Worm (Caenorhabditis elegans): ENCODE results near the gene mua-3.

Gene mua-3

DNA sequence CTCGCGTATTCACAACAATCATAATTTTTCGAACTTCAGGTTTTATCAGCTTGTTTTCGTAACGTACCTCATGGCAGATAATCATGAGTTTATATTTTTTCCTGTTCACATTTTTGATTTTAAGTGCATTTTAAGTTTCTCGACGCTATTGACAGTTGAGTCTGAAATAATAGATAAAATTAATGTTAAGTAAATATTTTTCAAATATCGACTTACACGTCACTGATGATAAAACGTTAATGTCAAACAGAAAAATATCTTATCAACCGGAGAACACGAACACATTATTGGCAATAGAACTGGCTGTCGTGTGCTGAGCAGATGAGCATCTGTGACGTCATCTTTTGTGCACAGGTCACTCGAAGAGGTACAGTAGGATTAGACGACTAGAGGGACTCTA, 36.3 kb downstream of the mua-3 start:
- TF ChIP-seq ztf-23 (GFP tag; IDR thresholded peaks at IDR 0.05), result no peak
- no peak for TF ChIP-seq T22C8.4 (GFP tag; IDR thresholded peaks at IDR 0.05)
- no peak for TF ChIP-seq flt-1 (GFP tag; IDR thresholded peaks at IDR 0.05)
- TF ChIP-seq med-1 (GFP tag; optimal IDR thresholded peaks at IDR 0.05; ENCODE audit: insufficient read depth), result no peak
- no peak for TF ChIP-seq tab-1 (GFP tag; IDR thresholded peaks at IDR 0.05)
- no peak for TF ChIP-seq ztf-29 (GFP tag; IDR thresholded peaks at IDR 0.05)
- TF ChIP-seq klf-2 (GFP tag; conservative IDR thresholded peaks at IDR 0.05), result no peak
- TF ChIP-seq ref-1 (GFP tag; conservative IDR thresholded peaks at IDR 0.05), result no peak
- TF ChIP-seq cog-1 (tag; optimal IDR thresholded peaks at IDR 0.05), result no peak

DNA sequence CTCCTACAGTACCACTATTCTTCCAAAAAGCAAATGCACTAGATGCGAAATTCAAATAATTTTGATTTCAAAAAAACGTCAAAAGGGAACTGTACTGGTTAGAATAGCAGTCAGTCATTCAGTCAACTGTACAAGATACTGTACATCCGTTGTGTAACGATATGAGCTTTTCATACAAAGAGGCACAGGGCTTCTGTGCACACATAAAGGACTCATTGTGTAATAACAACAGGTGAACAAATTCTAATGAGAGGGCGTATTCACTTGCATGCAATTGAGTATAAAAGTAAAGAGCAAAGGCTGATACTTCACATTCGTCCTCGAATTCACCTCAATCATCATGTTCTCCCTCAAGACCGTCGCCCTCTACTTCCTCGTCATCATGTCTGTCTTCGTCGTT, 36.9 kb downstream of the mua-3 start, which contains the start of gene dod-6:
dod-6 (plus strand) TSS at position 301 of the 400 bp plus-strand sequence.
- TF ChIP-seq klf-2 (GFP tag; conservative IDR thresholded peaks at IDR 0.05) (no peak), flt-1 (GFP tag; IDR thresholded peaks at IDR 0.05) (no peak), cog-1 (tag; optimal IDR thresholded peaks at IDR 0.05) (no peak), med-1 (GFP tag; optimal IDR thresholded peaks at IDR 0.05; ENCODE audit: insufficient read depth) (no peak), ztf-23 (GFP tag; IDR thresholded peaks at IDR 0.05) (no peak), ztf-29 (GFP tag; IDR thresholded peaks at IDR 0.05) (no peak), tab-1 (GFP tag; IDR thresholded peaks at IDR 0.05) (no peak), T22C8.4 (GFP tag; IDR thresholded peaks at IDR 0.05) (no peak)

DNA sequence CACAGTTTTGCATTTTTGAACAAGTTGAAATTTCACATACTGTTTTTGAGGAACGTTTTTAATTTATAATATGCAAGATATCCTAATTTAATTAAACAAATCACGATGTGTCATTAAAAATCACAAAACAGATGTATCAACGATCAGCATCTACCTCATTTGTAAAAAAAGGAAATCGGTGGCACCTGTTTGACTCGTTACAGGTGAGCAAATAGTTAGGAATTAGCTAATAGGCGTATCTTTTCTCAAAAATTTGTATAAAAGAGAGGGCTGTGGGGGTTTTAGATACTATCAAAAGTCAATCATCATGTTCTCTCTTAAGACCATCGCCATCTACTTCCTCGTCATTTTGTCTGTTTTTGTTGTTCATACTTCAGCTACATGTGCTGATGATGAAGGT, 38.6 kb downstream of the mua-3 start, which contains the start of gene T20G5.8:
T20G5.8 (plus strand) TSS at position 301 of the 400 bp plus-strand sequence.
- no peak for TF ChIP-seq tab-1 (GFP tag; IDR thresholded peaks at IDR 0.05)
- no peak for TF ChIP-seq ref-1 (GFP tag; conservative IDR thresholded peaks at IDR 0.05)
- no peak for TF ChIP-seq ztf-29 (GFP tag; IDR thresholded peaks at IDR 0.05)
- TF ChIP-seq klf-2 (GFP tag; conservative IDR thresholded peaks at IDR 0.05), result no peak
- TF ChIP-seq cog-1 (tag; optimal IDR thresholded peaks at IDR 0.05), result no peak
- TF ChIP-seq med-1 (GFP tag; optimal IDR thresholded peaks at IDR 0.05; ENCODE audit: insufficient read depth), result no peak
- TF ChIP-seq ztf-23 (GFP tag; IDR thresholded peaks at IDR 0.05), result no peak
- TF ChIP-seq flt-1 (GFP tag; IDR thresholded peaks at IDR 0.05), result no peak

ce11 chrIII:10201235-10201634, 40.7 kb downstream of the mua-3 start, which contains the start of the genes T20G5.13 and T20G5.12:
T20G5.13 (minus strand) TSS chrIII:10201335.
T20G5.12 (plus strand) TSS chrIII:10201604.
- TF ChIP-seq T22C8.4 (GFP tag; IDR thresholded peaks at IDR 0.05), result no peak
- TF ChIP-seq klf-2 (GFP tag; conservative IDR thresholded peaks at IDR 0.05), result no peak
- TF ChIP-seq cog-1 (tag; optimal IDR thresholded peaks at IDR 0.05), result no peak
- no peak for TF ChIP-seq ztf-29 (GFP tag; IDR thresholded peaks at IDR 0.05)
- TF ChIP-seq med-1 (GFP tag; optimal IDR thresholded peaks at IDR 0.05; ENCODE audit: insufficient read depth), result no peak
- no peak for TF ChIP-seq ref-1 (GFP tag; conservative IDR thresholded peaks at IDR 0.05)
- TF ChIP-seq ztf-23 (GFP tag; IDR thresholded peaks at IDR 0.05), result no peak

DNA sequence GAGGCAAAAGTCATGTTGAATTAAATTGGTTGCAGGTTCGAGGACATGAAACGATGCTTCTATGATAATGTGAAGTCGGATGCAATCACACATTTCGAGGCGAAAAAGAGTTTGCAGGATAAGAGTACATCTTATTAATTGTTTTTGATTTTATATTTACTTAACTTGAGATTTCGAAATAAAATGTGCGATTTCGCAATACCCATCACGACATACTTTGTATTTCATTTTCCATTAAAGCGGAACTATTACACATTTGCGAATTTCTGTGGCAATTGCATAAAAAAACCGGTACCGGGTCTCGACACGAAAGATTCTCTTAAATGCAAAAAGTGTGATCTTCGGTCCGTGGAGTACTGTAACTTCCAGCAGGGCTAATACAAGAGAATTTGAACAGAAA, 41.9 kb downstream of the mua-3 start:
- TF ChIP-seq klf-2 (GFP tag; conservative IDR thresholded peaks at IDR 0.05) (no peak), T22C8.4 (GFP tag; IDR thresholded peaks at IDR 0.05) (no peak), med-1 (GFP tag; optimal IDR thresholded peaks at IDR 0.05; ENCODE audit: insufficient read depth) (no peak), tab-1 (GFP tag; IDR thresholded peaks at IDR 0.05) (no peak), flt-1 (GFP tag; IDR thresholded peaks at IDR 0.05) (no peak), ztf-23 (GFP tag; IDR thresholded peaks at IDR 0.05) (no peak), ref-1 (GFP tag; conservative IDR thresholded peaks at IDR 0.05) (no peak), cog-1 (tag; optimal IDR thresholded peaks at IDR 0.05) (no peak), ztf-29 (GFP tag; IDR thresholded peaks at IDR 0.05) (no peak)

DNA sequence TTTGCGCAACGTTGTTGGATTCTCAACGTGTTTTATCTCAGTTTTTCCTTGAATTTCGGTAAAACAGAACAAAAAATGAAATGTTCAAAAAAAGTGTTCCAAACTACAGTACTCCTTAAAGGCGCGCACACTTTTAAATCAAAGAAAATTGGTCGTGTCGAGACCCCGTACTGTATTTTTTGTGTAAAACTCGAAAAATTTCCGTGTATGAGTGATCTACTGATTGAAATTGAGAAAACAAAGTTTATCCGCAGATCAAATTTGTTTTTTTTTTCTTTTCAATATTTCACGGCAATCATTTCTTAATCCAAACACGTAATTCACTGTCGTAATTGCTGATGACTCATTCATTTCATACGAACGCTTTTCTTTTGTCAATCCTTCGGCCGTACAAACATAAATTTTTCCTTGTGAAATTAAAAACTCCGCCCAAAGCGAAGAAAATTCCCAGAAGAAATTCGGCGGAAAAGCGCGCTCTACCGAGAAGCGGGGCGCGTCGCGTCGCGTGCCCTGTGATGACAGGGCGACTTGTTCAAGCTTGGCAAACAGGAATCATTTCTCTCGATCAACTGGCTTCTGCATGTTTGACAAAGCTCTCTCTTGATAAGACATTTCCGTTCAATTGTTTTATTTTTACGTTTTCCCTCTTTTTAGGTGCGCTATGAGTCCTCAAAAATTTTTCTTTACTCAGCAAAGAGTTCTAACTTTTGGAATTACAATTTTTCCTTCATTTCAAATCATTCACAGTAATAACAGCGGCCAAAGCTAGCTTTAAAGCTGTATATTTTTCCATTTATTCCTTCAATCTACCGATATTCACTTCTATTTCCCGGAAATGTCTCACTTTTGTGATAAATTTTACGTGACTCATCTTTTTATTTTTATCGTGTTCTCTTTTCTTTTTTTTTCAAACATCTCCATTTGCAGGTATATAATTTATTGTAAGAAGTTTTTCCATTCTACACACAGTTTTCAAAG, 42.7 kb downstream of the mua-3 start, which contains the start of gene chc-1:
chc-1 (plus strand) TSS at position 928 of the 978 bp plus-strand sequence.
- TF ChIP-seq cog-1 (tag; optimal IDR thresholded peaks at IDR 0.05), result no peak
- no peak for TF ChIP-seq ztf-23 (GFP tag; IDR thresholded peaks at IDR 0.05)
- no peak for TF ChIP-seq ztf-29 (GFP tag; IDR thresholded peaks at IDR 0.05)
- TF ChIP-seq flt-1 (GFP tag; IDR thresholded peaks at IDR 0.05), result no peak
- TF ChIP-seq ref-1 (GFP tag; conservative IDR thresholded peaks at IDR 0.05), result no peak
- no peak for TF ChIP-seq med-1 (GFP tag; optimal IDR thresholded peaks at IDR 0.05; ENCODE audit: insufficient read depth)
- no peak for TF ChIP-seq tab-1 (GFP tag; IDR thresholded peaks at IDR 0.05)
- TF ChIP-seq T22C8.4 (GFP tag; IDR thresholded peaks at IDR 0.05), result no peak
- TF ChIP-seq klf-2 (GFP tag; conservative IDR thresholded peaks at IDR 0.05), result no peak

DNA sequence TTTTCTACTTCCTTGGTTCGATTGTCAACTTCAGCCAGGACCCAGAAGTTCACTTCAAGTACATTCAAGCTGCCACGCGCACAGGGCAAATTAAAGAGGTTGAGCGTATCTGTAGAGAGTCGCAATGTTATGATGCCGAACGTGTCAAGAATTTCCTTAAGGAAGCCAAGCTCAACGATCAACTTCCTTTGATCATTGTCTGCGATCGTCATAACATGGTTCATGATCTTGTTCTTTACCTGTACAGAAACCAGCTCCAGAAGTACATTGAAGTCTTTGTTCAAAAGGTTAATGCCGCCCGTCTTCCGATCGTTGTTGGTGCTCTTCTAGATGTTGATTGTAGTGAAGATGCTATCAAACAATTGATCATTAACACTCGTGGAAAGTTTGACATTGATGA, 45.9 kb downstream of the mua-3 start:
- no peak for TF ChIP-seq med-1 (GFP tag; optimal IDR thresholded peaks at IDR 0.05; ENCODE audit: insufficient read depth)
- no peak for TF ChIP-seq ref-1 (GFP tag; conservative IDR thresholded peaks at IDR 0.05)
- TF ChIP-seq T22C8.4 (GFP tag; IDR thresholded peaks at IDR 0.05), result no peak

DNA sequence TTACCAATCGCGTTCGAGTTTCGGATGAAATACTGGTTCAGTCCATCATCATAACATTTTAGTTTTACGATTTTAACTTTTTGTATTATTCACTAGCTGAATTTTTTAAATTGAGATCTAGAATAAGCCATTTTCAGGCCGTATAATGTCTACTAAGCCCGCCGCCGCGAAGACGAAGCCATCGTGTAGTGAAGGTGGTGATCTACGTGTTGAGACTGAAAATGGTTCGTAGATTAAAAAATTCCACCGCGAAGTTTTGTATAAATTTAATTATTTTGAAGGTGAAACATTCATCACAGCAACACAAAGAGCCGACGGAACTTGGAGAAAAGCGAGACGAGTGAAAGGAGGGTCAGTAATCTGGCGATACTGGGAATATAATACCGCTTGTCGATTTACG, 49.2 kb downstream of the mua-3 start, which contains the start of gene T20G5.9:
T20G5.9 (plus strand) TSS at position 138 of the 400 bp plus-strand sequence.
- 0 out of 2 replicates have a peak, but pooled peaks have one; percentile 28 for TF ChIP-seq flt-1 (GFP tag; IDR thresholded peaks at IDR 0.05)
- no peak for TF ChIP-seq tab-1 (GFP tag; IDR thresholded peaks at IDR 0.05)

DNA sequence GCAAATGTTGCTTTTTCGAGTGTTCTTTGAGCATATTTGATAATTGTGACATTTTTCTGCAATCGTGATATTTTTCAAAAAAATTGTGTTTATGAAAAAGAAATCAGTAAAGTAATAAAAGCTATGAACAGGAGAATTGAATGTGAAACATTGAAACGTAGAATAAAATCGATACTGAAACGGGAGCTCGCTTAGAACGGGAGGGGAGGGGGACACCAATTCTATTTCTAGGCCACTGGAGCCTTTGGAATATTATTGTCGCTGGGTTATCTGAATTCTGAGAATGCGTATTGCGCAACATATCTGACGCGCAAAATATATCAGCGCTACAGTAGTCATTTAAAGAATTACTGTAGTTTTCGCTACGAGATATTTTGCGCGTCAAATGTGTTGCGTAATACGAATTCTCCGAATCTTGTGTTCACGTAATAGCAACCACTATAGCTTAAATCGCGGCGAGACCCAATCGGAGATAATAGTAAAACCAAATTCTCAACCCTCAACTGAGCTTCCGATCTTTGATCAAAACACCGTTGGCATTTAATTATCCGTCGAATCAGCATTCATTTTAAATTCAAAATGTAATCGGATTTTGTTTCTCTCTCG, 51.5 kb downstream of the mua-3 start, which contains the start of the genes blos-1 and best-18:
blos-1 (minus strand) TSS at position 58 of the 606 bp plus-strand sequence.
best-18 (plus strand) TSS at position 508 of the 606 bp plus-strand sequence.
- TF ChIP-seq cog-1 (tag; optimal IDR thresholded peaks at IDR 0.05) (no peak), T22C8.4 (GFP tag; IDR thresholded peaks at IDR 0.05) (peak; percentile 51; the same call in 1 of the 2 replicates)

Data from whole organism, midembryonic.